Worm (Caenorhabditis elegans) whole organism, L4 larva: ENCODE data around the gene cyn-9.

Experiments
- D1046.2 ChIP-seq: fragments of 200-800 bp; sonication (Bioruptor generic); IDR thresholded peaks from 2 replicates; pipeline ENCODE4 v1.3.6; 2022; ENCODE audit warnings: missing genetic modification characterization, missing compliant biosample characterization
- F49E8.2 ChIP-seq: sonication (generic microtip); optimal IDR thresholded peaks from 2 replicates; lab custom pipeline; 2016; ENCODE audit warnings: missing compliant biosample characterization, mild to moderate bottlenecking, missing genetic modification characterization, borderline replicate concordance
- R02D3.7 ChIP-seq: fragments of 150-350 bp; sonication (generic microtip); optimal IDR thresholded peaks from 3 replicates; lab custom pipeline; 2014; ENCODE audit warnings: missing biosample characterization, missing genetic modification characterization
- T26A8.4 ChIP-seq: fragments of 200-800 bp; sonication (Bioruptor generic); IDR thresholded peaks from 2 replicates; pipeline ENCODE4 v1.3.6; 2022; ENCODE audit warnings: missing genetic modification characterization, missing compliant biosample characterization
- Y5F2A.4 ChIP-seq: fragments of 200-800 bp; sonication (Bioruptor generic); optimal IDR thresholded peaks from 2 replicates; lab custom pipeline; 2018; ENCODE audit warnings: mild to moderate bottlenecking, missing genetic modification characterization, missing compliant biosample characterization
- Y75B8A.6 ChIP-seq: fragments of 200-800 bp; sonication (Bioruptor generic); IDR thresholded peaks from 2 replicates; pipeline ENCODE4 v1.3.6; 2022; ENCODE audit warnings: missing genetic modification reagents, missing genetic modification characterization, missing compliant biosample characterization
- ama-1 ChIP-seq: fragments of 150-350 bp; optimal IDR thresholded peaks from 2 replicates; lab custom pipeline; 2014; ENCODE audit warnings: inconsistent platforms, mixed read lengths
- arid-1 ChIP-seq: fragments of 200-800 bp; sonication (Bioruptor generic); conservative IDR thresholded peaks from 2 replicates; pipeline ENCODE4 v1.3.6; 2022; ENCODE audit warnings: missing genetic modification reagents, missing genetic modification characterization, missing compliant biosample characterization
- ceh-82 ChIP-seq: sonication (generic microtip); optimal IDR thresholded peaks from 2 replicates; lab custom pipeline; 2017; ENCODE audit warnings: missing biosample characterization, missing genetic modification characterization
- cey-2 ChIP-seq: sonication (generic microtip); optimal IDR thresholded peaks from 3 replicates; lab custom pipeline; 2017; ENCODE audit warnings: missing genetic modification characterization, mild to moderate bottlenecking, missing compliant biosample characterization, antibody characterized with exemption, borderline replicate concordance; ENCODE audit not compliant: insufficient read depth
- daf-16 ChIP-seq, 3 experiments: sonication (generic microtip); optimal IDR thresholded peaks; 2 replicates each; lab custom pipeline; 2016 to 2017; ENCODE audit warnings: missing genetic modification characterization in 3 of 3, missing genetic modification reagents in 3 of 3, mild to moderate bottlenecking in 2 of 3, missing compliant biosample characterization in 2 of 3, missing biosample characterization in 1 of 3, moderate library complexity in 1 of 3
- daf-19 ChIP-seq: fragments of 200-800 bp; sonication (Bioruptor generic); conservative IDR thresholded peaks from 2 replicates; pipeline ENCODE4 v1.3.6; 2022; ENCODE audit warnings: missing genetic modification characterization, missing compliant biosample characterization
- dmd-8 ChIP-seq: fragments of 200-800 bp; sonication (Bioruptor generic); IDR thresholded peaks from 2 replicates; pipeline ENCODE4 v1.3.6; 2022; ENCODE audit warnings: missing genetic modification characterization, missing compliant biosample characterization
- dmd-9 ChIP-seq: fragments of 200-800 bp; sonication (Bioruptor generic); IDR thresholded peaks from 2 replicates; pipeline ENCODE4 v1.3.6; 2022; ENCODE audit warnings: missing genetic modification reagents, missing genetic modification characterization, missing compliant biosample characterization
- duxl-1 ChIP-seq: sonication (generic microtip); optimal IDR thresholded peaks from 2 replicates; lab custom pipeline; 2016; ENCODE audit warnings: mild to moderate bottlenecking, missing genetic modification characterization, moderate library complexity, missing compliant biosample characterization; ENCODE audit not compliant: poor library complexity
- dve-1 ChIP-seq: sonication (generic microtip); optimal IDR thresholded peaks from 2 replicates; lab custom pipeline; 2017; ENCODE audit warnings: antibody characterized with exemption, mild to moderate bottlenecking, missing genetic modification characterization, missing compliant biosample characterization; ENCODE audit not compliant: insufficient read depth
- egl-43 ChIP-seq: fragments of 200-800 bp; sonication (Bioruptor generic); IDR thresholded peaks from 2 replicates; pipeline ENCODE4 v1.3.6; 2022; ENCODE audit warnings: missing genetic modification reagents, missing genetic modification characterization, missing compliant biosample characterization
- hlh-11 ChIP-seq: fragments of 200-800 bp; sonication (Bioruptor generic); optimal IDR thresholded peaks from 2 replicates; lab custom pipeline; 2018; ENCODE audit warnings: mild to moderate bottlenecking, missing genetic modification characterization, missing compliant biosample characterization
- lim-7 ChIP-seq: fragments of 200-800 bp; sonication (Bioruptor generic); IDR thresholded peaks from 2 replicates; pipeline ENCODE4 v1.3.6; 2022; ENCODE audit warnings: missing genetic modification characterization, missing compliant biosample characterization
- lin-29 ChIP-seq: fragments of 200-800 bp; sonication (Bioruptor generic); IDR thresholded peaks from 2 replicates; pipeline ENCODE4 v1.3.6; 2022; ENCODE audit warnings: missing genetic modification reagents, missing genetic modification characterization, missing compliant biosample characterization
- lin-38 ChIP-seq: fragments of 200-800 bp; sonication (Bioruptor generic); IDR thresholded peaks from 2 replicates; pipeline ENCODE4 v1.3.6; 2022; ENCODE audit warnings: missing genetic modification reagents, missing genetic modification characterization, missing compliant biosample characterization
- lir-3 ChIP-seq: sonication (generic microtip); optimal IDR thresholded peaks from 2 replicates; lab custom pipeline; 2016; ENCODE audit warnings: mild to moderate bottlenecking, missing genetic modification characterization, missing compliant biosample characterization
- madf-5 ChIP-seq, 2 experiments: fragments of 200-800 bp; sonication (Bioruptor generic); IDR thresholded peaks; 2 replicates each; pipeline ENCODE4 v1.3.6; 2022; ENCODE audit warnings: missing compliant biosample characterization in 2 of 2, missing genetic modification characterization in 2 of 2
- mdl-1 ChIP-seq, 2 experiments: fragments of 150-350 bp in 1 of 2; sonication (generic microtip) in 1 of 2; optimal IDR thresholded peaks; 2 replicates each; lab custom pipeline; 2014 to 2017; ENCODE audit warnings: missing biosample characterization in 2 of 2, missing genetic modification characterization in 2 of 2
- mep-1 ChIP-seq: fragments of 150-350 bp; sonication (generic microtip); optimal IDR thresholded peaks from 3 replicates; lab custom pipeline; 2014; ENCODE audit warnings: missing biosample characterization, missing genetic modification characterization
- mes-2 ChIP-seq: sonication (generic microtip); optimal IDR thresholded peaks from 2 replicates; lab custom pipeline; 2016; ENCODE audit warnings: missing genotype, mild to moderate bottlenecking, missing genetic modification characterization, missing compliant biosample characterization; ENCODE audit not compliant: poor library complexity, severe bottlenecking
- mxl-3 ChIP-seq: fragments of 200-800 bp; sonication (Bioruptor generic); optimal IDR thresholded peaks from 2 replicates; lab custom pipeline; 2018; ENCODE audit warnings: mild to moderate bottlenecking, missing genetic modification characterization, missing compliant biosample characterization
- nhr-237 ChIP-seq: sonication (generic microtip); optimal IDR thresholded peaks from 2 replicates; lab custom pipeline; 2017; ENCODE audit warnings: missing biosample characterization, missing genetic modification characterization
- nhr-25 ChIP-seq: sonication (generic microtip); optimal IDR thresholded peaks from 2 replicates; lab custom pipeline; 2017; ENCODE audit warnings: missing genetic modification characterization, mild to moderate bottlenecking, missing compliant biosample characterization, antibody characterized with exemption, moderate library complexity, borderline replicate concordance; ENCODE audit not compliant: insufficient read depth
- nhr-41 ChIP-seq: fragments of 200-800 bp; sonication (Bioruptor generic); IDR thresholded peaks from 2 replicates; pipeline ENCODE4 v1.3.6; 2022; ENCODE audit warnings: missing genetic modification reagents, missing genetic modification characterization, missing compliant biosample characterization
- nhr-42 ChIP-seq: fragments of 200-800 bp; sonication (Bioruptor generic); IDR thresholded peaks from 2 replicates; pipeline ENCODE4 v1.3.6; 2022; ENCODE audit warnings: missing genetic modification characterization, missing compliant biosample characterization
- nhr-6 ChIP-seq: fragments of 150-350 bp; optimal IDR thresholded peaks from 2 replicates; lab custom pipeline; 2014; ENCODE audit warnings: missing biosample characterization, missing genetic modification characterization
- pqm-1 ChIP-seq: sonication (generic microtip); optimal IDR thresholded peaks from 2 replicates; lab custom pipeline; 2017; ENCODE audit warnings: missing biosample characterization, missing genetic modification characterization
- rbr-2 ChIP-seq: sonication (generic microtip); optimal IDR thresholded peaks from 2 replicates; lab custom pipeline; 2016; ENCODE audit warnings: missing genotype, missing genetic modification characterization, missing compliant biosample characterization
- saeg-2 ChIP-seq: fragments of 200-800 bp; sonication (Bioruptor generic); IDR thresholded peaks from 2 replicates; pipeline ENCODE4 v1.3.6; 2022; ENCODE audit warnings: missing genetic modification reagents, missing genetic modification characterization, missing compliant biosample characterization
- skn-1 ChIP-seq: fragments of 150-350 bp; optimal IDR thresholded peaks from 2 replicates; lab custom pipeline; 2014; ENCODE audit warnings: missing biosample characterization, missing genetic modification characterization
- spr-3 ChIP-seq: fragments of 200-800 bp; sonication (Bioruptor generic); optimal IDR thresholded peaks from 2 replicates; lab custom pipeline; 2018; ENCODE audit warnings: mild to moderate bottlenecking, missing genetic modification characterization, missing compliant biosample characterization
- unc-130 ChIP-seq: sonication (generic microtip); optimal IDR thresholded peaks from 2 replicates; lab custom pipeline; 2016; ENCODE audit warnings: missing genetic modification reagents, missing genetic modification characterization, missing compliant biosample characterization
- vab-7 ChIP-seq: fragments of 200-800 bp; sonication (Bioruptor generic); IDR thresholded peaks from 2 replicates; pipeline ENCODE4 v1.3.6; 2022; ENCODE audit warnings: missing genetic modification reagents, missing genetic modification characterization, missing compliant biosample characterization
- zfp-2 ChIP-seq: sonication (generic microtip); optimal IDR thresholded peaks from 2 replicates; lab custom pipeline; 2016; ENCODE audit warnings: mild to moderate bottlenecking, missing genetic modification characterization, missing compliant biosample characterization
- zfp-3 ChIP-seq: fragments of 200-800 bp; sonication (Bioruptor generic); conservative IDR thresholded peaks from 2 replicates; pipeline ENCODE4 v1.3.6; 2022; ENCODE audit warnings: missing genetic modification reagents, missing genetic modification characterization, missing compliant biosample characterization

The cyn-9 gene

ce11 chrIII:3719564-3719963 lies 20.1 kb upstream of the cyn-9 start, which contains the start of gene C14B1.8:
TSS of gene C14B1.8 (minus strand) at chrIII:3719680.
- TF ChIP-seq dmd-8 (GFP tag; lab: Robert Waterston, UW), result no peak
- no peak for TF ChIP-seq mdl-1 (tag; optimal IDR thresholded peaks at IDR 0.05; lab: Kevin White, UChicago)
- TF ChIP-seq nhr-6 (tag; lab: Kevin White, UChicago), result no peak
- TF ChIP-seq ama-1, result peak; percentile 14
- TF ChIP-seq nhr-237 (tag; lab: Kevin White, UChicago), result no peak
- no peak for TF ChIP-seq pqm-1 (tag; lab: Kevin White, UChicago)
- peak; percentile 68 for TF ChIP-seq mes-2 (tag; lab: Kevin White, UChicago)
- peak; percentile 55 for TF ChIP-seq unc-130 (GFP tag; lab: Kevin White, UChicago)
- no peak for TF ChIP-seq ceh-82 (tag; lab: Kevin White, UChicago)
- no peak for TF ChIP-seq spr-3 (GFP tag; lab: Kevin White, UChicago)
- TF ChIP-seq madf-5 (GFP tag; IDR thresholded peaks at IDR 0.05; lab: Robert Waterston, UW), result no peak
- TF ChIP-seq rbr-2, result no peak
- TF ChIP-seq duxl-1 (tag; lab: Kevin White, UChicago), result no peak
- TF ChIP-seq lin-38 (GFP tag; lab: Robert Waterston, UW), result peak; percentile 75
- no peak for TF ChIP-seq skn-1 (tag; lab: Kevin White, UChicago)
- TF ChIP-seq Y75B8A.6 (GFP tag; lab: Robert Waterston, UW), result no peak
- no peak for TF ChIP-seq arid-1 (GFP tag; lab: Robert Waterston, UW)
- TF ChIP-seq daf-16 (GFP tag; optimal IDR thresholded peaks at IDR 0.05; lab: Kevin White, UChicago), result no peak
- TF ChIP-seq daf-16 (tag; optimal IDR thresholded peaks at IDR 0.05; lab: Kevin White, UChicago), result no peak
- TF ChIP-seq egl-43, result no peak
- TF ChIP-seq lin-29, result no peak
- TF ChIP-seq D1046.2 (GFP tag; lab: Robert Waterston, UW), result no peak
- TF ChIP-seq, all 104 proteins: peak for 4

ce11 chrIII:3716073-3716659 lies 16.7 kb upstream of the cyn-9 start:
- TF ChIP-seq R02D3.7 (tag; lab: Kevin White, UChicago) (peak; percentile 45), zfp-2 (no peak), saeg-2 (GFP tag; lab: Robert Waterston, UW) (no peak), nhr-42 (GFP tag; lab: Robert Waterston, UW) (no peak), nhr-237 (tag; lab: Kevin White, UChicago) (no peak), nhr-25 (no peak), dve-1 (tag; lab: Kevin White, UChicago) (no peak), T26A8.4 (GFP tag; lab: Robert Waterston, UW) (no peak), dmd-9 (no peak), lim-7 (no peak), Y5F2A.4 (GFP tag; lab: Kevin White, UChicago) (no peak), skn-1 (tag; lab: Kevin White, UChicago) (no peak), lin-38 (GFP tag; lab: Robert Waterston, UW) (peak; percentile 63), cey-2 (tag; lab: Kevin White, UChicago) (no peak), mep-1 (tag; lab: Kevin White, UChicago) (no peak)

- TF ChIP-seq duxl-1 (tag; lab: Kevin White, UChicago) (no peak), vab-7 (GFP tag; lab: Robert Waterston, UW) (no peak), mxl-3 (no peak), F49E8.2 (no peak), Y75B8A.6 (GFP tag; lab: Robert Waterston, UW) (no peak), ama-1 (no peak), lir-3 (tag; lab: Kevin White, UChicago) (no peak), mes-2 (tag; lab: Kevin White, UChicago) (no peak), rbr-2 (no peak), nhr-6 (tag; lab: Kevin White, UChicago) (no peak), nhr-41 (GFP tag; lab: Robert Waterston, UW) (no peak), daf-19 (GFP tag; lab: Robert Waterston, UW) (no peak), zfp-3 (GFP tag; lab: Robert Waterston, UW) (no peak), hlh-11 (no peak)
Observed at ce11 chrIII:3713163-3713562, 13.7 kb upstream of the cyn-9 start, which contains the start of gene nrde-1. TSS of gene nrde-1 (plus strand) at chrIII:3713463.
